Worm (Caenorhabditis elegans): Measurements from ENCODE around the gene C39D10.5.

The C39D10.5 gene

DNA sequence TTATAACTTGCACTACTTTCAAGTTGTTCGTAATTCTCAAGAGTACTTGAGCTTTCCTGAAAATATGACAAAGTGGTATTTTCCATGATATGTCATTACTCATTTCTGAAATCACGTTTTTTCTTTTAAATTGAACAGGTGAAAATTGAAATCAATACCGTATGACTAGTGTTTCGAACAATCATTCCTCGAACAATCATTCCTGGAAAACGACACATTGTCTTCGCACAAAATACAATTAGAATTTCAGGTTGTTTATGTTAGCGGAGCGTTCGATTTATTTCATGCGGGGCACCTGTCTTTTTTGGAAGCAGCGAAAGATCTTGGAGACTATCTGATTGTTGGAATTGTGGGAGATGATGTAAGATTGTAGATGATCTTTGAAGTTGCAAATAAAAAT is 6.0 kb downstream of the C39D10.5 start:
- no peak for TF ChIP-seq him-1 (tag; optimal IDR thresholded peaks at IDR 0.05)
- TF ChIP-seq W03F9.2 (tag; optimal IDR thresholded peaks at IDR 0.05): no peak
- no peak for TF ChIP-seq dao-5 (tag; optimal IDR thresholded peaks at IDR 0.05)

DNA sequence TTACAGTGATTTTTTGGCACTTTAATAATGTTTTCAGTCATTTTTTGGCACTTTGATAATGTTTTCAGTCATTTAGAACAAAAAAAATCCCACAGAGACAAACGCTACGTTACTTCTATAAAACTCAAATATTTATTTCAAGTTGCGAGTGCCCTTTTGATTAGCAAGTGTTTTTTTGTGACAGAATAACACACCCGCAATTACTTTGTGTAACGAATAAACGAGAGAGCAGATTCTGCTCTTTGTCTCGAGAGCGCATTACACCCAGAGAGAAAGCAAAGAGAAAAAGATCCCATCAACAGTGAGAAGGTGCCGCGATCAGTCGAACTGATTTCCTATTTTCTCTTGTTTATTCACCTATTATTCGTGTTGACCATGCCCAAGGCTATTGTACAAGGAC is 8.2 kb downstream of the C39D10.5 start, which contains the start of gene pcyt-2.2:
Gene pcyt-2.2 (plus strand): TSS at position 301 of the 400 bp plus-strand sequence.
- TF ChIP-seq him-1 (tag; optimal IDR thresholded peaks at IDR 0.05) (no peak), dao-5 (tag; optimal IDR thresholded peaks at IDR 0.05) (no peak), W03F9.2 (tag; optimal IDR thresholded peaks at IDR 0.05) (no peak)

DNA sequence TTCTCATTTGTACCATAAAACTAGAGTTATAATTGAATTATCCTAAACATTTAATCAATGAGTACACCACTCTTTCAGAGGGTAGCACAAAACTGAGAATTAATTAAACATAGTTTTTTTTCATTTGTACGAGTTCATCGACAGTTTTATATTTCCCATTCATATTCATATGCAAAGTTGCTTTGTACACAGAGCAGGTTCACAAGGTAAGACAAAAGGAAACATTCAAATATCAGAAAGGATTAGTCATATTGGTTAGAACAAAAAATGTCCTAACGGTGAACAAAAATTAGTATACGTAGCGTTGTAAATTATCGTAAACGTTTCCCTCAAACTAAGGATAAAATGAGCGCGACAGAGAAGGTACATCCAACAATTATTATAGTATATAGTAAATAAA is 10.9 kb downstream of the C39D10.5 start:
- TF ChIP-seq W03F9.2 (tag; optimal IDR thresholded peaks at IDR 0.05) (no peak), him-1 (tag; optimal IDR thresholded peaks at IDR 0.05) (no peak), dao-5 (tag; optimal IDR thresholded peaks at IDR 0.05) (no peak)

DNA sequence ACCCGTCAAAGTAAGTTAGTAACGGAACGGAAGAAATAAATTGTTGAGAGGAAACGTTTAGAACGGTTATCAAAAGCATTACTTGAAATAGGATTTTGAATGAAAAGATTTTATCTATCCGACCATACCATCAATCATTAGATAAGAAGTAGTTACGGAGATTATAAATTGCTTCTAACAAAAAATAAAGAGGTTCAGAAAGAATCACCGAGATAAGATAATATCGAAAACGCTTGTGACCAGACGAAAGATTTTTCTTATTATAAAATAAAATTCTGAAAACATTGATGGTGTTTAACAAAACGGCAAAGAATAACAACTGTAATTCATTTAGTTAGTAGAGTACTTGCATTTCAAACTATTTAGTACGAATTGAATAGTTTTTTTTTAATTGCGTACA is 11.3 kb downstream of the C39D10.5 start, which contains the start of gene C39D10.8:
Gene C39D10.8 (minus strand): TSS at position 101 of the 400 bp plus-strand sequence.
- TF ChIP-seq dao-5 (tag; optimal IDR thresholded peaks at IDR 0.05) (no peak), him-1 (tag; optimal IDR thresholded peaks at IDR 0.05) (no peak), W03F9.2 (tag; optimal IDR thresholded peaks at IDR 0.05) (no peak)

DNA sequence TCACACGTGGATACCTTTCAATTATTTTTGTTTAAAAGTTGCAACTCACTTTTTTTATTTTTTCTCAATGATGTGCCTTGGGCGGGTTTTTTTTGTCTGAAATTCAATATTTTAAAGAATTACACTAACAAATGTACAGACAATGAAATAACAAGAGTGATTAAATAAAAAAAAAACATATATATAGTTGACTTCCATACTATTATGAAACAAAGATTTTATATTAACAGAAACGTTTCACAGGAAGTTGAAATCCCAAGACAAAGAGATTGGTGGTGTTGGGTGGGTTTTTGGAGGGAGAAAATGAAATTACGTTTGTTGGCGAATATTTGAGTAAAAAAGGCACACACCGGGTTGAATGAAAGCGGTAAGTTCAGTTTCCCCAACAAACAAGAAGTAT is 16.3 kb downstream of the C39D10.5 start, which contains the start of gene cca-1:
Gene cca-1 (minus strand): TSS at position 101 of the 400 bp plus-strand sequence.
- TF ChIP-seq W03F9.2 (tag; optimal IDR thresholded peaks at IDR 0.05) (no peak), dao-5 (tag; optimal IDR thresholded peaks at IDR 0.05) (no peak), him-1 (tag; optimal IDR thresholded peaks at IDR 0.05) (no peak)

DNA sequence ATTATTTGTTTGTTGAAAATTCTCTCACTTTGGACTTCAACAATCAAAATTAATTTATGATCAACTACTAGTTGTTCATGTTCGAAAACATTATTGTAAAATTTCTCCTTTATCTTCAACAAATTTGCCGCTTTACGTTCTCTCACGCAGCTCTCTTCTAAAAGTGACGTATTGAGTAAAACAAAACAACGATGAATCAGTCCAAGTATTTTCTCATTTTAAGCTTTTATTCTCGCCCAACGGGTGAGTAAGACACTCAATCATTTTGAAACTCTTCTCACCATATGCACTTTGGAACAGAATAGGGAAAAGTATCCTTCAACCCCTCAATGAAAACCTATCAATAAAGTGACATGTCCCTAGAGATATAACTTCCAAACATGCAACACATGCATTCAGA is 18.8 kb downstream of the C39D10.5 start:
- TF ChIP-seq dao-5 (tag; optimal IDR thresholded peaks at IDR 0.05) (no peak), him-1 (tag; optimal IDR thresholded peaks at IDR 0.05) (no peak), W03F9.2 (tag; optimal IDR thresholded peaks at IDR 0.05) (no peak)

DNA sequence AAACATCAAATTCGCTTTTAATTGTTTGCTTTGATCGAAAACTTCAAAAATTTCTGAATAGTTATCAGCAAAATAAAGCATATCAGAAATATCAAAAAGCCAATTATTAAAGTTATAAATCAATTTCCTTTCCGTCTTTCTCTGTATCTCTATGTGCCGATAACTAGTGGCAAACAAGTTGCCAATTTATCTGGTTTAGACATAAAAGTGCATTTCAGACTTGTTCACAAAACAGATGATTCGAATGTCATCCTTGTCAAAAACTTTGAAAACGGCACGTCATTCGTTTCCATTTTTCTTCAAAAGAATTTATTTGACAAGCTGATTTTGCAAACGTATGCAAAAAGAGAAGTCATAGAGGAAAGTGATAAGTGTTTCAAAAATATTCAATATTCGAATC is 24.9 kb downstream of the C39D10.5 start:
- TF ChIP-seq him-1 (tag; optimal IDR thresholded peaks at IDR 0.05) (no peak), W03F9.2 (tag; optimal IDR thresholded peaks at IDR 0.05) (no peak), dao-5 (tag; optimal IDR thresholded peaks at IDR 0.05) (no peak)

DNA sequence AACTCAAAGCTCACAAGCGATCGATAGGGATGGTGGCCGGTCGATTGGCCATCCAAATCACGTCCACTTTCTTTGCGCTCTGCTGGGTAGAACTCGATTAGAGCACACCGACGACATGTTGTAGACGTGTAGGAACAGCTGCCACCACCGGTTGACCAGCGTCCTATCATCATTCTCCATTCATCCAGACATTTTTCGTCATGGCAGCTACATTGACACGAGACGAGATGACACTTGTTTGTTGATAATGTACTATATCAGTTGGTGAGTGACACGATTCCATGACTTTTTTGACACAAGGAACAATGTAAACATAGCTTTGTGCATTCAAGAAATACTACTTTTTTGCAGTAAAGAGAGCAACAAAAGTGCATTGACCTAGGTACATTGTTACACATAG is 25.7 kb downstream of the C39D10.5 start:
- TF ChIP-seq W03F9.2 (tag; optimal IDR thresholded peaks at IDR 0.05) (no peak), dao-5 (tag; optimal IDR thresholded peaks at IDR 0.05) (no peak), him-1 (tag; optimal IDR thresholded peaks at IDR 0.05) (no peak)

DNA sequence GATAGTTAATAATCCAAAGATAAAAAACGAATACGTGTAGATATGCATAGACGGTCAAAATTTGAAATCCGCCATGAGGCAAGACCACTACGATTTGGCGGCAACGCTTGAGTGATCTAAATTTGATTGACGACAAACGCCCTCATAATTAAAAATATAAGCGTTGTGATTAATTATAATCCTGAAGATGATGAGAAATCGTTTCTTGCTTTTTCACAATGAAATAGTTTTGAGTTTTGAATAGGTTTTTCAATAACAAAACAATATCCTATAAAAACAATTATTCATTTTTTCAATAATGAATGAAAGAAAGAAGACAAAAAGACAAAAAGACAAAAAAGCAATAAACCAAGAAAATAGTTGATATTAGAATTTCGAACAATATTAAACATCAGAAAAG is 44.8 kb downstream of the C39D10.5 start, which contains the start of gene C54D2.6:
Gene C54D2.6 (minus strand): TSS at position 101 of the 400 bp plus-strand sequence.
- TF ChIP-seq him-1 (tag; optimal IDR thresholded peaks at IDR 0.05) (no peak), dao-5 (tag; optimal IDR thresholded peaks at IDR 0.05) (no peak), W03F9.2 (tag; optimal IDR thresholded peaks at IDR 0.05) (no peak)

DNA sequence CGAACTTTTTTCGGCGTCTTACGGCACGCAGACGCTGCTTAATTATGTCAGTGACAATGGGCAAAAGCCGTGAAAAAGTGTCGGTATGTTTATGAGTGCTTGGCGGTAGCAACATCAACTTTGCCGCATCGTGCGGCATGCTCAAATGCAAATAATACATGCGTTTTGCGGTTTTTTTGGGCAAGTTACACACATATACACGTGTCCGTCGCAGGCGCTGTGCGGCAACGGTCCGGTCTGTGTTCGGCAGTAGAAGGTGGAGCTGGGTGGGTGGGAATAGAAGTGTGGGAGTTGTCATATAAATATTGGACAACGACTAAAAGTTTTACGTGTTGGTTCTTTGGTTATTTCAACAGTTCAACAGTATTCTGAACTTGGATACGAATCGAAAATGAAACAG is 50.0 kb downstream of the C39D10.5 start, which contains the start of gene idpp-11:
Gene idpp-11 (plus strand): TSS at position 301 of the 400 bp plus-strand sequence.
- no peak for TF ChIP-seq dao-5 (tag; optimal IDR thresholded peaks at IDR 0.05)
- TF ChIP-seq W03F9.2 (tag; optimal IDR thresholded peaks at IDR 0.05): no peak
- no peak for TF ChIP-seq him-1 (tag; optimal IDR thresholded peaks at IDR 0.05)

DNA sequence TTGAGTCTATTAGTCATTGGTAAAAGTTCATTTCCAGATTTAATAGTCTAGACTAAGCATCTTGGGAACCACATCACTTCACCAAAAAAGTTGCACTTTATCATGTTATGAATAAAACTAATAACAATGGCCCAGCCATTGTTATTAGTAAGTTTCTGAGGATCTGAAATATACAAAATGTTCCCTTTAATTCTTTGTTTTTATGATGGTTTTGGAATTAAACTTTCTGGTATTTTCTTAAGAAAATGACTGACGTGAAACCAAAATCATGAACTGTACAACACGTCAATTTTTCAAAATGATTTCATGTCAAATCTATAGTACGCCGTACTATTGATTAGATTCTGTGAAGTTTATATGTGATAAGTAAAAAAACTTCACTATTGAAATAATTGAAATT is 52.2 kb downstream of the C39D10.5 start:
- no peak for TF ChIP-seq W03F9.2 (tag; optimal IDR thresholded peaks at IDR 0.05)
- no peak for TF ChIP-seq dao-5 (tag; optimal IDR thresholded peaks at IDR 0.05)
- no peak for TF ChIP-seq him-1 (tag; optimal IDR thresholded peaks at IDR 0.05)
